Worm (Caenorhabditis elegans): ENCODE results near the gene pbo-5.

DNA sequence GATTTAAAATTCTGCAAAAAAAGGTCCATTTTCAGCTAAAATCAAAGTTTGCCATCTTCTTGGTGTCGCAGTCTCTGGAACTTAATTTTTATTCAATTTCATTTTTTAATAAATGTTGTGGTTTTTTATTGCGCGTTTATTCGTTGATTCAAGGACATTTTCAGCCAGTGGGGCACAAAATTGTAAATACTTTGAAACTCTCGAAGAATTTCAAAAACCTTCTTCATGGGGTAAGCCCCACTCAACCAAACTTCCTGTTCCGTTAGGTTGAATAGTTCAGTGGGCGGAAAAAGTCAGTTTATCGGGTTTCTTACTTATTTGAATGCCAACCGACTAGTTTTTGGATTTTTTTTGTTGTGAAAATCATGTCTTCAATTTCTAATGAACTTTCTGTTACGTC, 5.1 kb upstream of the pbo-5 start, which contains the start of gene ttll-9:
- TF ChIP-seq sea-2 (GFP tag; IDR thresholded peaks at IDR 0.05), result no peak
- no peak for TF ChIP-seq ama-1 (optimal IDR thresholded peaks at IDR 0.05)
- TF ChIP-seq ama-1 (GFP tag; optimal IDR thresholded peaks at IDR 0.05), result no peak
- no peak for TF ChIP-seq rpc-1 (optimal IDR thresholded peaks at IDR 0.05)
- no peak for TF ChIP-seq rpc-1 (tag; optimal IDR thresholded peaks at IDR 0.05)
- no peak for TF ChIP-seq ztf-6 (GFP tag; IDR thresholded peaks at IDR 0.05)
- no peak for TF ChIP-seq snpc-1.3 (tag; optimal IDR thresholded peaks at IDR 0.05; ENCODE audit: insufficient read depth)
- TF ChIP-seq dpff-1 (tag; optimal IDR thresholded peaks at IDR 0.05), result no peak
- no peak for TF ChIP-seq cebp-1 (GFP tag; IDR thresholded peaks at IDR 0.05)
- TF ChIP-seq cebp-1 (tag; optimal IDR thresholded peaks at IDR 0.05), result no peak
- no peak for TF ChIP-seq dpl-1 (GFP tag; optimal IDR thresholded peaks at IDR 0.05)

Data from whole organism, young adult.